Fruit fly (Drosophila melanogaster): ENCODE data around the gene Cyp28d1.

Cyp28d1 gene

dm6 chr2L:5240520-5240919 lies 30.3 kb downstream of the Cyp28d1 start (continued):
- TF ChIP-seq usp (GFP tag; optimal IDR thresholded peaks at IDR 0.05) (no peak), CG10274 (GFP tag; optimal IDR thresholded peaks at IDR 0.05) (no peak), bsh (GFP tag; optimal IDR thresholded peaks at IDR 0.05) (no peak), CG42726 (GFP tag; IDR thresholded peaks at IDR 0.05; ENCODE audit: partially characterized antibody) (peak; percentile 89), crc (GFP tag; optimal IDR thresholded peaks at IDR 0.05) (no peak), inv (GFP tag; IDR thresholded peaks at IDR 0.05; ENCODE audit: partially characterized antibody) (peak; percentile 36; the same call in 1 of the 2 replicates), Jarid2 (GFP tag; optimal IDR thresholded peaks at IDR 0.05) (no peak), CG12391 (tag; optimal IDR thresholded peaks at IDR 0.05) (no peak)

- peak; percentile 45; the same call in 1 of the 2 replicates for TF ChIP-seq CG31441 (GFP tag; IDR thresholded peaks at IDR 0.05)
- no peak for TF ChIP-seq CG16863 (GFP tag; optimal IDR thresholded peaks at IDR 0.05)
- TF ChIP-seq CG3163 (GFP tag; optimal IDR thresholded peaks at IDR 0.05): no peak
- TF ChIP-seq unpg (GFP tag; optimal IDR thresholded peaks at IDR 0.05): peak; percentile 38
- no peak for TF ChIP-seq CG10462 (GFP tag; optimal IDR thresholded peaks at IDR 0.05)
- peak; percentile 23 for TF ChIP-seq Oli (tag; optimal IDR thresholded peaks at IDR 0.05)
- peak; percentile 16; the same call in 1 of the 2 replicates for TF ChIP-seq E2f2 (GFP tag; IDR thresholded peaks at IDR 0.05)
- TF ChIP-seq BEAF-32 (GFP tag; optimal IDR thresholded peaks at IDR 0.05): peak; percentile 36
- peak; percentile 14 for TF ChIP-seq CG13775 (GFP tag; optimal IDR thresholded peaks at IDR 0.05)
- peak; percentile 12 for TF ChIP-seq Vsx1 (GFP tag; optimal IDR thresholded peaks at IDR 0.05)
- TF ChIP-seq lilli (GFP tag; optimal IDR thresholded peaks at IDR 0.05): peak; percentile 12
- TF ChIP-seq her (GFP tag; optimal IDR thresholded peaks at IDR 0.05): no peak
- TF ChIP-seq B-H1 (GFP tag; IDR thresholded peaks at IDR 0.05): peak; percentile 11; the same call in 1 of the 3 replicates
- TF ChIP-seq Ets65A (GFP tag): peak; percentile 40
- TF ChIP-seq CG2678 (tag; optimal IDR thresholded peaks at IDR 0.05): peak; percentile 53
- 0 out of 2 replicates have a peak, but pooled peaks have one; percentile 13 for TF ChIP-seq Rfx (GFP tag; IDR thresholded peaks at IDR 0.05)
- no peak for TF ChIP-seq ab (GFP tag; optimal IDR thresholded peaks at IDR 0.05)
- TF ChIP-seq CG17802 (tag; optimal IDR thresholded peaks at IDR 0.05): no peak
- TF ChIP-seq grau (tag; optimal IDR thresholded peaks at IDR 0.05): peak; percentile 13
- no peak for TF ChIP-seq Dip3 (GFP tag; optimal IDR thresholded peaks at IDR 0.05)
- TF ChIP-seq dmrt99B (tag; optimal IDR thresholded peaks at IDR 0.05): peak; percentile 41
- TF ChIP-seq CG3281 (GFP tag; optimal IDR thresholded peaks at IDR 0.05): peak; percentile 1
- TF ChIP-seq CG7357 (GFP tag; IDR thresholded peaks at IDR 0.05): no peak
- peak; percentile 43; the same call in 1 of the 3 replicates for TF ChIP-seq H15 (GFP tag; IDR thresholded peaks at IDR 0.05)
- TF ChIP-seq emc (GFP tag; optimal IDR thresholded peaks at IDR 0.05): no peak
- peak; percentile 17 for TF ChIP-seq CG9727 (GFP tag; optimal IDR thresholded peaks at IDR 0.05)
- peak; percentile 28 for TF ChIP-seq lbe (GFP tag; optimal IDR thresholded peaks at IDR 0.05)
- TF ChIP-seq nmo (GFP tag; optimal IDR thresholded peaks at IDR 0.05): peak; percentile 29
- TF ChIP-seq sug (tag; optimal IDR thresholded peaks at IDR 0.05): peak; percentile 53
- no peak for TF ChIP-seq CG11560 (tag; IDR thresholded peaks at IDR 0.05)
- TF ChIP-seq CG11723 (GFP tag; optimal IDR thresholded peaks at IDR 0.05): no peak
- TF ChIP-seq Mad (GFP tag; optimal IDR thresholded peaks at IDR 0.05): no peak
- TF ChIP-seq Blimp-1 (GFP tag; optimal IDR thresholded peaks at IDR 0.05): peak; percentile 9
- TF ChIP-seq Med (GFP tag): peak; percentile 68
- no peak for TF ChIP-seq Taf1 (GFP tag; IDR thresholded peaks at IDR 0.05)
- TF ChIP-seq CG34376 (GFP tag; optimal IDR thresholded peaks at IDR 0.05): peak; percentile 47
- peak; percentile 21; the same call in 1 of the 2 replicates for TF ChIP-seq H2.0 (GFP tag; IDR thresholded peaks at IDR 0.05)
- TF ChIP-seq CG2120 (GFP tag; optimal IDR thresholded peaks at IDR 0.05): peak; percentile 47
- TF ChIP-seq Elba2 (GFP tag; optimal IDR thresholded peaks at IDR 0.05): no peak
- TF ChIP-seq CG14441 (GFP tag; IDR thresholded peaks at IDR 0.05): peak; percentile 32; the same call in 1 of the 2 replicates
These were observed 32.1 kb downstream of the Cyp28d1 start for dm6 chr2L:5242194-5242914.

Data from whole organism, embryonic.